Worm (Caenorhabditis elegans): ENCODE measurements around the gene C04C3.9.
"Not testable (repeated sequence)": the region's sequence is repeated elsewhere in the genome, so short reads cannot be mapped to it uniquely, and the experiment has no call there.

The C04C3.9 gene

DNA sequence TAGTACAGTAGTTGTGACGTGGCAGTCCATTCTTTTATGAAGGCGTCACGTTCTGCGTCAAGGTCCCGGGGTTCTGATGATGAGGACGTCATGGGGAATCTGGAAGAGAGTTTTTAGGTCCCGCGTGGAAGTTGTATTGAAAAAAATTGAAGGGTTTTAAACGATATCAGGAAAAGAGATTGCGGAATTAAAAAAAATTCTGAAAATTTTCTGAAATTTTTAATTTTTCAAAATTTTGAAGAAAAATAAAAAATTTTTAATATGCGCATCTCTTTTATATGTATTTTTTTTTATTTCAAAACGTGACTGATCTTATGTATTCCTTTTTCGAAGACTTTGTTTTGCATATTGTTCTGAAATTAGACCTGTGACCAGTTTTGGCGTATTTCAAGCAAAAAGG is 5.8 kb downstream of the C04C3.9 start, which contains the start of gene C04C3.6:
TSS of gene C04C3.6 (minus strand) at position 101 of the 400 bp plus-strand sequence.
- TF ChIP-seq unc-62 (GFP tag; optimal IDR thresholded peaks at IDR 0.05): no peak

DNA sequence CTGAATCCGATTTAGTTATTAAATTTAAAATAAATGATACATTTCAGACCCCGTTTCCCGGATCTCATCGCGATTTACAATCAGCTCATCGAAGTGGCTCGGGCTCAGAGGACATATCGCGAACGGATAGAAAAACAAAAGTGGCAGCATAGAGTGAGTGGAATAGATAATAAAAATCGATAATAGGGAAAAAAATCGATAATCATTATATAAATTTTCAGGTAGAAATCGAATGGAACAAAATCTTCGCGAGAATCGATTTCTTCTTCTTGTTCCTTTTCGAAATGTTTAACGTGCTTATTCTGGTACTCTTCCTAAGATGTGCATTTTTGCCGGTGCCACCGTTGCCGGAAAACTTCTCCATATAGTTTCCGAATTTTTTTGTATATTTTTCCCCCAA is 9.6 kb downstream of the C04C3.9 start:
- no peak for TF ChIP-seq unc-62 (GFP tag; optimal IDR thresholded peaks at IDR 0.05)

DNA sequence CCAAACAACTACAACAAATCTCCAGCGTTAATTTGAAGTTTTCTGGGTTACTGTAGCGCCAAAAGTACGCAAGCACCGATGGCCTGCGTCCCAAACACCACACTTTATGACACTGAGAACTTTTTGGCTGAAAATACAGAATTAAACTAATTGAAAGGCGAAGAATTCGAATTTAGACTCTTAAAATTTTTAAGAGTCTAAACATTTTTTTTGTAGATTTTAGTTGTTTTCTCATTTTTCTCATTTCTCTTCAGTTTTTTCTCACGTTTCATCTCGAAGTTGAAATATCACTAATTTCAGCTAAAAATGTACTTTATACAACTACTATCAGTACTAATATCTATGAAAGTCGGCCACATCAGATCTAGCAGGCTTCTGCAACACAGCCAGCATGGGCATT is 13.0 kb downstream of the C04C3.9 start, which contains the start of gene lgc-9:
TSS of gene lgc-9 (plus strand) at position 301 of the 400 bp plus-strand sequence.
- no peak for TF ChIP-seq unc-62 (GFP tag; optimal IDR thresholded peaks at IDR 0.05)

DNA sequence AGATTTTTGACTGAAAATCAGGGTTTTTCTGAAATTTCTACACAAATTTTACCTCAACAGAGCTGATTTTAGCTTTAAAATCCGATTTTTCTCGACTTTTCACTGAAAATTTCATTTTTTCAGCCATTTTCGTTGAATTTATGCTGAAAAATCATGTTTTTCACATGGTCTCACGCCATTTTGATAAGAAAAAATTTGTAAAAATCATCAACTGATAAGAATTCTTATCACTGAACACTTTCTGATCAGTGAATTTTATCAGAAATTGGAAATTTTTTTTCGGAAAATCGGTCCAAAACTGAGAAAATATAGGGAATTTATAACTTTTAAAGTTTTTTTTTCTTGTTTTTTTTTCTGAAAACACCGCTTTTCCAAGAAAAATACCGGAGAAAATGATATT is 27.4 kb downstream of the C04C3.9 start:
- TF ChIP-seq unc-62 (GFP tag; optimal IDR thresholded peaks at IDR 0.05): no peak

DNA sequence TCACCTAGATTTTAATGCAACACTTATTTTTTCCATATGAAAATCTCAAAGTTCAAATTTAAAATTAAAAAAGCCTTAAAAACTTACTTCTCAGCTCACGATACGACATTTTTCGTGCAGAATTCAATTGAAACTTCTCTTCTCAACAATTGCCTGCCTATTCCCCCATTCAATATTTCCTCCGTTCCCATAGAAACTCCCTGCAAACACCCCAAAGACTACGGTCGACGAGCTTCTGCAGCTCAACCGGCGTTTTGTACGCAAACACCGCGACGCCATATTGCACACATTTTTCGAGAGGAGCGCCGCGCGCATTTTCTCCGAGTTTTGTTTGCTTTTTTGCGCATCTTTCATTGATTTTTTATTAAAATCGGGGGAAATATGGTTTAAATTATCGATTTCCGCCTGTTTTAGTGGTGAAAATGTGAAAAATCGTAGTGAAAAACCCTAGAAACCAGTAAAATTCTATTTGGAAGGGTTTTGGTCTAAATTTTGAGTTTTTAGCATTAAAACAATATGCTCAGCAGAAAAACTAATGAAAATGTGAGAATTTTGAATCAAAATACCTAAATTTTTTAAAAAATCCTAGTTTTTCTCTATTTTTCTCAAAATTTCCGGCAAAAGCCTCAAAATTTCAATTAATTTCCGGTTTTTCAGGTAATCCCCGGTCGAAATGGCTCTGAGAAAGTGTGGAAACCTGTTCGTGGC is 29.2 kb downstream of the C04C3.9 start, which contains the start of the genes dyf-3 and pdhb-1:
TSS of gene dyf-3 (minus strand) at position 217 of the 708 bp plus-strand sequence.
TSS of gene pdhb-1 (plus strand) at position 658 of the 708 bp plus-strand sequence.
- TF ChIP-seq unc-62 (GFP tag; optimal IDR thresholded peaks at IDR 0.05): no peak

DNA sequence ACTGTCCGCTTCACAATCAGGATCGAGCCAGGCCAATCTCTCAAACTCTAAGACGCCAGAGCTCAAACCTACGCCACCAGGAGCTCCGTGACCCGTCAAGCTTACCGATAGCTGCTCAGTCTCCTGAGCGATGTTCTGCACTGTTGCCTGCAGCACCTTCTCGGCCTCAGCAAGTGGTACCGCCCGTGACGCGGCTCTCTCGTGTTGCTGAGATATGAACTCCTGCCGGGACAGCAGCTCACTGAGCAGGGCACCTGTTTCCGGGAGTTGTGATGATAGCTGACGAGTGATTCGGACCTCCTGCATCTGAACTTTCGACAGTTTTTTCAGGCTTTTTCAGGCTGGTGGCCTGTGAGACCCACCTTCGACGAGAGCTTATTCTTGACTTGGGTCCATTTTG is 30.3 kb downstream of the C04C3.9 start:
- TF ChIP-seq unc-62 (GFP tag; optimal IDR thresholded peaks at IDR 0.05): no peak

DNA sequence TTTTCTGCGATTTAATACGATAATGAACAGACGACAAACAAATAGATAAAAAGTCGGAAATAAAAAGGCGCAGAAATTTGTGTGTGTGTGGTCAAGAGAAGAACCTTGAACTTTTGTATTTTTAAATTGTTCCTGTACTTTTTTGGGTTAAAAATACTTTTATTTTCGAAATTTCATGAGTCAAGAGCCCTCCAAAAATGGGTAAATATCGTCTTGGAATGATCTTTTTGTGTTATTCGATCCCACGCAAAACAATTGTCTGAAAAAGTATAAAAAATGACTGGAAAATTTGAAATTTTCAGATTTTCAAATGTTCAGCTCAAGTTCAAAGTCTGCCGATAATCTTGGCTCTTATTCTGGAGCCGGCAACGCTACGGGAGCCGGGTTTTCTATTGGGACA is 32.8 kb downstream of the C04C3.9 start, which contains the start of gene C04C3.14:
TSS of gene C04C3.14 (plus strand) at position 301 of the 400 bp plus-strand sequence.
- TF ChIP-seq unc-62 (GFP tag; optimal IDR thresholded peaks at IDR 0.05): no peak

DNA sequence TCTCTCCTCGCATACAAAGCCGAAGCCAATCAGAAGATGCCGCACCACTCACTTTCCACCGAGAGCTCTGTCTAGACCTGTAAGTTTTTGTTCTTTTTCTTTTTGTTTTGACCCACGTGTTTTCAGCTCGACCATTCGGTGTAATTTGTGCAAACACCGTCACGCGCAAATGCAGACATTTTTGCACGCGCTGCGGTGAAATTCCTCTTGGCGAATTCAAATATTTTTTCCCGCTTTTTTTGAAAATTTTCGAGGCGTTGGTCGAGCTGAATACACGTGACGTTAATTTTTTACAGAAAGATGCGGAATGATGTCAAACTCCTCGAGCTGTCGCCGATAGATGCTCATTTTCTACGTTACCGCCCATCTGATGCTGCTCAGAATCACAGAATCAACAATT is 34.3 kb downstream of the C04C3.9 start, which contains the start of gene C04C3.4:
TSS of gene C04C3.4 (plus strand) at position 301 of the 400 bp plus-strand sequence.
- TF ChIP-seq unc-62 (GFP tag; optimal IDR thresholded peaks at IDR 0.05): not testable (repeated sequence)

DNA sequence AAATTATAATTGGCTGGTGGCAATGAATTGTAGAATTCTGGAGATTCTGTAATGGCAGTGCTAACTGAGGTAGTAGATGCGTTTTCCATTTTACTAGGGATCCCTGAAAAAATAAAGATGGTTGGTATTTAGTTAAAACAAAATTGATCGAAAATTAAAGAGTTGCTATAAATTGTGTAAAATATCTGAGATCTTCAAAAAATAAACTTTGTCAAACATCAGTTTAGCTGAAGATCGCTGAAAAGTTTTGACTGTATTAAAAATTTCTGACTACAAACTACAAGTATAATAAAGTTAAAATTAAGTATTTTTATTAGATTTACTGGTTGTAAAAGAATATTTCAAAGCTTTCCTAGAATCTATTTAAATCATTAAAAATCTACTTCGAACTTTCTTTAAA is 38.3 kb downstream of the C04C3.9 start, which contains the start of gene B0546.5:
TSS of gene B0546.5 (minus strand) at position 101 of the 400 bp plus-strand sequence.
- not testable (repeated sequence) for TF ChIP-seq unc-62 (GFP tag; optimal IDR thresholded peaks at IDR 0.05)

DNA sequence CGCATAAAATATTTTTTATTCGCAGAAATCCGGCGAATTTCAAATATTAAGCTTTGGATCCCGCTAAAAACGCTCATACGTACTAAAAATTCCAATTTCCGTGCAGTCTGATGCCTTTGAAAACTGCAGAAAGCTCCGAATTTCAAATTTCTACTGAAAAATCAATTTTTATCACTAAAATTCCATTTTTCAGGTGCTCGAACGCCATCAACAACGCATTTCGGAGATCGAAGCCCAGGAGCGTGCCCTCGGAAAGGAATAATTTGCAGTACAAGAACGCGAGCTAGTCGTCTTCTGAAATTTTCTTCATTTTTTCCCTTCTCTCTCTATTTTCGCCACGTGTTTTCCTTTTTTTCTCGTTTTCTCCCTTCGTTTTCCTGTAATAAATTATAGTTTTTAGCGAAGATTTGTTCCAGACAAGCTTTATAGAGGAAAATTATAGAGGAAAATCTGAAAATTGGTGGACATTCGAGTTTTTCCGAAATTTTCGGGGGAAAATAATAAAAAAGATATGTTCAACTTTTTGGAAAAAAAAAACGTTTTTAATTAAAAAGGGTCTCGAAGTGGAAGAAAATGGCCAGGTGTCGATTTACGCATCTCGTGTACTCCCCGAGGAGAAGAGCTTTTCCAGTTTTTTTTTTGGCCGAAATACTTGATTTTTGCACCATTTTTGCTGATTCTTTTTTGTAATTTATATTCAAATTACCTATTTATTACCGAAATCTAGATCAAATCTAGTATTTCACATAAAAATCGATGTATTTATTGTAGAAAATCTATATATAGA is 41.6 kb downstream of the C04C3.9 start:
- no peak for TF ChIP-seq unc-62 (GFP tag; optimal IDR thresholded peaks at IDR 0.05)

DNA sequence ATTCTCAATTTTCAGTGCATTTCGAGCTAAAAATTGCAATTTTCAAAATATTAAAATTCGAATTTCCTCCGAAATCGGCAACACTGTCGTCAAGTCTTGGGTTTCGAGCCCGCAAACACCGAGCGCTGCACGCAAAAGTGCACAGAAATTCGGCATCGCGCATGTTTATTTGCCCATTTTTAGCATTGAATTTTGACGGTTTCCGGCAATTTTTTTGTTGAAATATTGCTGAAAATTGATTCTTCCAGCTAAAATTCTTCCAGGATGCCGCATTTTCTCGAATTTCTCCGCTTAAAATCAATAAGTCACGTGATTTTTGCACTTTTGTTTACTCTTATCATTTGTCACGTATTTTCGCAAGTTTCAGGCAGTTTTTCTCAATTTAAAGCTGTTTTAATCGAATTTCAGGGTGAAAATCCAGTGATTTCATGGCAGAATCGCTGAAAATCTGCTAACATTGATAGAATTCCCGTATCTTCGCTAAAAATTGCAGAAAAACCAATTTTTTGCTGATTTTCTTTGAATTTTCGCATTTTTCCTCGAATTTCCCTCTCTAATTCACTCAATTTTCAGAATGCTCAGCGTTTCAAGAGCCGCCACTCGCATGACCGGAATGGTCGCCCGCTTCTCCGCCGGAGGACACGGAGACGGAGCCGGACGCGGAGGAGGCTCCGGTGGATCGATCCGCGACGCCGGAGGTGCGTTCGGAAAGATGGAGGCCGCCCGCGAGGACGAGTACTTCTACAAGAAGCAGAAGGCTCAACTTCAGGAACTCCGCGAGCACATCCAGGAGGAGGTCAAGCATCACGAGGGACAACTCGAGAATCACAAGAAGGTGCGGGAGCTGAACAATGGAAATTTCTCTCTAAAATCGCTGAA is 42.8 kb downstream of the C04C3.9 start, which contains the start of gene mai-2:
TSS of gene mai-2 (plus strand) at position 574 of the 879 bp plus-strand sequence.
- TF ChIP-seq unc-62 (GFP tag; optimal IDR thresholded peaks at IDR 0.05): no peak

DNA sequence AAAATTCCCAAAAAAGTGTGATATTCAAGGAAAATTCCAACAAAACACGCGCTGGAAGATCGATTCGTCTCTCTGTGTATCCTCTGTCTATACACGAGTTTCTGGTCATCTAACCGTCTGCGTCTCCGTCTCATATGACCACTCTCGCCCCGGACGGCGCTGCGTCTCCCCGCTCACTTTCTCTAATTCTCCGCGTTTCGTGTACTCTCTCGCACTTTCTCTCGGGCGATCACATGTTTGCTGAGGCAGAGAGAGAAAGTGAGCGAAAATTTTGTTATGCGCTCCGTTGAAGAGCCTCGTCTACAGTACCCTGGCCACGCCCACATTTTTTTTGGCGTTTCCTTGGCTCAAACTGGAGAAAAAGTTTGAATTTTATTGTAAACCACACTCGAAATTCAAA is 43.7 kb downstream of the C04C3.9 start:
- no peak for TF ChIP-seq unc-62 (GFP tag; optimal IDR thresholded peaks at IDR 0.05)

DNA sequence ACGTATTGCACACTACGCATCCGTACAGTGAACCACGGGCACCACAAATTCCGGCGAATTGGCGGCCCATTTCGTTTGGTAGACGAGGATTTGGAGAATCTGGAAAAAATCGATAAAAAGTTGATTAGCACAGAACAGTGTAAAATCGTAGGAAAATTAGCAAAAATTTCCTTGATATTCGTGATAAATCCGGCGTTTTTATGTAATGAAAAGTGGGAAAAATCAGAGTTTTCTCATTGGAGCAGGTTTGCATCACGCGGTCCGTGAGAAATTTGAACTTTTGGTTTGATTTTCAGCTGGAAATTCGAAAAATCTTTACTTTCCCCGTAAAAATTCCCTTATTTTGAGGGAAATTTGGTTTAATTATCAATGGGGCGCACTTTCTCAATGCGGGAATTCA is 44.3 kb downstream of the C04C3.9 start, which contains the start of gene B0546.4:
TSS of gene B0546.4 (minus strand) at position 101 of the 400 bp plus-strand sequence.
- no peak for TF ChIP-seq unc-62 (GFP tag; optimal IDR thresholded peaks at IDR 0.05)

DNA sequence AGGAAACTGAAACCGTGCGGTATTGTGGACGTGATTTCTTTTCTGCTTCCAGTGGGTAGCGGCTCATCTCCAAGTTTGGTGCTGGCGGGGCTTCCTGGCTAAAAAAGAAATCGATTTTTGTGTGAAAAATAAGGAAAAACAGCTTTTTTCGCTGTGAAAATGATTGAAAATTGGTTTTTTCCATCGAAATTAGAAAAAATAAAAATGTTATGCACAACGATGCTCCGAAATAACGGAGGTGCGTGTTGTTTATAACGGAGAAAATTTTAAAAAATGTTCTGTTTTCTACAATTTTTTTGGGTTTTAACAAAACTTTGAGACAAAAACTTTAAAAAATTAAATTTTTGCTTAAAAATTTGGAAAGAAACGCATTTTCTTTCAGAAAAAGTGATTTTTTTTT is 45.1 kb downstream of the C04C3.9 start:
- no peak for TF ChIP-seq unc-62 (GFP tag; optimal IDR thresholded peaks at IDR 0.05)

DNA sequence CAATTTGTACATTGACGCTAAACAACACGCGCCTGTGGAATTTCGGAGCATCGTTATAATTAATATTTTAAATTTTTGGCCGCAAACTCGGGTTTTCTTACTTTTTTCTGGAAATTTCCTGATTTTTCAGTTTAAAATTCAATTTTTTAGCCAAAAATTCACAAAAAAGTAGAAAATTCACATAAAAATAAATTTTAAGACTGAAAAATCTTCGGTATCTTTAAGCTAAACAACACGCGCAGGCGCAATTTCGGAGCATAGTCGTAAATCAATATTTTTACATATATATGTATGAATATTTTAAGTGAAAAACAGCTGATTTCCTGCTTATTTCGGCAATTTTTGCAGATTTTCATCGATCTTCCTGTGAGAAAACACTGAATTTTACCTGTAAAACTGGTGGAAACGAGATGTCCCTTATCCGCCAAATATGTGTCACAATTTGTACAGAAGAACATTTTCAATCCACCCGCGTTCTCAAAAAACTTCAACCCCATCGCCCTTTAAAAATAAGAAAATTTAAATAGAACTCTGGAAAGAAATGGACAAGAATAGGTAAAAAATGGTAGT is 45.9 kb downstream of the C04C3.9 start, which contains the start of gene B0546.3:
TSS of gene B0546.3 (minus strand) at position 504 of the 570 bp plus-strand sequence.
- no peak for TF ChIP-seq unc-62 (GFP tag; optimal IDR thresholded peaks at IDR 0.05)

All from whole organism, dauer.